Worm (Caenorhabditis elegans): ENCODE data around the gene tat-1.

The tat-1 gene

ce11 chrIII:12399709-12400108 lies 21.8 kb downstream of the tat-1 start (continued):
- no peak for TF ChIP-seq nhr-27 (tag; optimal IDR thresholded peaks at IDR 0.05)
- TF ChIP-seq lin-26 (GFP tag; IDR thresholded peaks at IDR 0.05) = peak; percentile 87
- peak; percentile 49 for TF ChIP-seq nhr-90 (tag; optimal IDR thresholded peaks at IDR 0.05)
- no peak for TF ChIP-seq ZK185.1 (tag; optimal IDR thresholded peaks at IDR 0.05; ENCODE audit: poor library complexity, severe bottlenecking)
- TF ChIP-seq chd-7 (tag; optimal IDR thresholded peaks at IDR 0.05) = peak; percentile 55
- peak; percentile 7 for TF ChIP-seq ztf-18 (tag; optimal IDR thresholded peaks at IDR 0.05)
- no peak for TF ChIP-seq ccch-3 (GFP tag; optimal IDR thresholded peaks at IDR 0.05)
- TF ChIP-seq rec-8 (tag; optimal IDR thresholded peaks at IDR 0.05) = peak in 1 of 2 experiments; percentile 27
- no peak for TF ChIP-seq F33H1.4 (GFP tag; IDR thresholded peaks at IDR 0.05)
- TF ChIP-seq hmg-20 (GFP tag; IDR thresholded peaks at IDR 0.05) = peak; percentile 50; the same call in 1 of the 2 replicates
- TF ChIP-seq lsl-1 (GFP tag; optimal IDR thresholded peaks at IDR 0.05) = peak; percentile 41
- peak; percentile 27 for TF ChIP-seq sptf-2 (GFP tag; optimal IDR thresholded peaks at IDR 0.05)
- no peak for TF ChIP-seq F10E7.11 (tag; optimal IDR thresholded peaks at IDR 0.05)
- 0 out of 2 replicates have a peak, but pooled peaks have one; percentile 29 for TF ChIP-seq Y56A3A.18 (GFP tag; IDR thresholded peaks at IDR 0.05)
- TF ChIP-seq madf-8 (GFP tag; conservative IDR thresholded peaks at IDR 0.05) = no peak
- TF ChIP-seq cebp-1 (GFP tag; IDR thresholded peaks at IDR 0.05) = no peak
- peak; percentile 48 for TF ChIP-seq cebp-1 (tag; optimal IDR thresholded peaks at IDR 0.05)
- TF ChIP-seq athp-1 (tag; optimal IDR thresholded peaks at IDR 0.05) = no peak
- no peak for TF ChIP-seq attf-6 (GFP tag; IDR thresholded peaks at IDR 0.05)
- TF ChIP-seq ztf-25 (GFP tag; IDR thresholded peaks at IDR 0.05) = no peak
- no peak for TF ChIP-seq nfya-2 (GFP tag; IDR thresholded peaks at IDR 0.05)
- TF ChIP-seq efl-1 (GFP tag; optimal IDR thresholded peaks at IDR 0.05) = no peak
- peak; percentile 91 for TF ChIP-seq tbp1 (GFP tag; optimal IDR thresholded peaks at IDR 0.05)
- no peak for TF ChIP-seq bed-1 (GFP tag; IDR thresholded peaks at IDR 0.05)

- TF ChIP-seq nhr-120 (GFP tag; IDR thresholded peaks at IDR 0.05) = no peak
- TF ChIP-seq ztf-28 (GFP tag; IDR thresholded peaks at IDR 0.05) = 0 out of 2 replicates have a peak, but pooled peaks have one; percentile 46
- TF ChIP-seq madf-6 (GFP tag; IDR thresholded peaks at IDR 0.05) = 0 out of 2 replicates have a peak, but pooled peaks have one; percentile 9
- TF ChIP-seq nfyb-1 (GFP tag; IDR thresholded peaks at IDR 0.05) = 0 out of 2 replicates have a peak, but pooled peaks have one; percentile 34
- no peak for TF ChIP-seq dox-1 (GFP tag; IDR thresholded peaks at IDR 0.05)
- no peak for TF ChIP-seq ZK185.1 (tag; optimal IDR thresholded peaks at IDR 0.05; ENCODE audit: poor library complexity, severe bottlenecking)
- 0 out of 2 replicates have a peak, but pooled peaks have one; percentile 14 for TF ChIP-seq B0336.3 (GFP tag; IDR thresholded peaks at IDR 0.05)
Measured at ce11 chrIII:12398468-12398867, 23.1 kb downstream of the tat-1 start.

- TF ChIP-seq F37B4.10 (GFP tag; IDR thresholded peaks at IDR 0.05) = no peak
- TF ChIP-seq akir-1 (GFP tag; optimal IDR thresholded peaks at IDR 0.05) = no peak
- no peak for TF ChIP-seq pha-4 (tag; optimal IDR thresholded peaks at IDR 0.05)
- no peak for TF ChIP-seq ztf-22 (GFP tag; optimal IDR thresholded peaks at IDR 0.05)
- TF ChIP-seq F49E8.2 (tag; optimal IDR thresholded peaks at IDR 0.05; ENCODE audit: insufficient read depth) = no peak
- no peak for TF ChIP-seq mes-4 (tag; optimal IDR thresholded peaks at IDR 0.05)
- TF ChIP-seq D2030.7 (GFP tag; IDR thresholded peaks at IDR 0.05) = no peak
- TF ChIP-seq madf-3 (GFP tag; IDR thresholded peaks at IDR 0.05) = no peak
- TF ChIP-seq C06A6.2 (GFP tag; conservative IDR thresholded peaks at IDR 0.05) = no peak
- TF ChIP-seq K12H6.12 (tag; optimal IDR thresholded peaks at IDR 0.05) = no peak
- TF ChIP-seq cebp-1 (GFP tag; IDR thresholded peaks at IDR 0.05) = no peak
- no peak for TF ChIP-seq cebp-1 (tag; optimal IDR thresholded peaks at IDR 0.05)
- no peak for TF ChIP-seq sptf-2 (GFP tag; optimal IDR thresholded peaks at IDR 0.05)
- no peak for TF ChIP-seq Y56A3A.18 (GFP tag; IDR thresholded peaks at IDR 0.05)
- no peak for TF ChIP-seq him-1 (tag; optimal IDR thresholded peaks at IDR 0.05)
Measured at ce11 chrIII:12395085-12395484, 26.4 kb downstream of the tat-1 start, which contains the start of gene Y49E10.10. Y49E10.10 (plus strand) TSS chrIII:12395465.

All from whole organism, young adult.